Fruit fly (Drosophila melanogaster): ENCODE measurements around the gene CG12715.

The CG12715 gene

DNA sequence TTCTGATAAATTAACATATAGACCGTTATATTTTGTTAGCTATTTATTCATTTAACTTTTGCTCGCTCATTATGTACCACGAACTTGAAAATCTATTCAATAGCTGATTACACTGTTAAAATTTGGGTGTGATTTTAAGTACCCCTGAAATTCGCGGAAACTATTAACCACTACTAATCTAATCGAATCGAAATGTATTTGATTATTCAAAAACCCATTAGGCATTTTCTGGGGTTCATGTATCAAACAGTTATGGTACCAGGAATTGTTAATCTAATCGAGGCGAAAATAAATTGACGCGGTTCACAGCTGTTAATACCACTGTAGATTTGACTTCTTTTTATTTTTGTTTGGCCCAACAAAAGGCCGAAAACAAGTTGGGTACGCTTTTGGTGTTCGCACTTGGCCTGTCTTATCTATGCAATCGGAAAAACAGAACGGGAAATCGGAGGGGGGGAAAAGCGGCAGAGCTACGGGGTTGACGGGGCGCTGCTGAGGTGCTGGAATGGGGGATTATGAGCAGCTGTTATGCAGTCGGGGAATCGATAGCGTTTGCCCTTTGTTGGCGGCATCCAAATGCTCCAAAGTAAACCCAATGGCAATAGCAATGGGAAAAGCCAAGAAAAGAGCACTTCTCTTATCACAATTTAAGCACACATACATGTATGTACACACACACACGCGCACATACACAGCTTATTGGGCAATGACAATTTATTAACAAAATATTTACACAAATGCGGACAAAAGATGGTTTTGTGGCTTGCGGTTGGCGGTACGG, 33.1 kb upstream of the CG12715 start (continued):
- TF ChIP-seq hb (GFP tag; IDR thresholded peaks at IDR 0.05; ENCODE audit: partially characterized antibody): no peak
- TF ChIP-seq CG10209 (GFP tag; optimal IDR thresholded peaks at IDR 0.05): peak; percentile 12

dm6 chrX:13087333-13087828, 32.3 kb upstream of the CG12715 start:
- TF ChIP-seq zfh1 (GFP tag; IDR thresholded peaks at IDR 0.05): no peak
- TF ChIP-seq Six4 (GFP tag; optimal IDR thresholded peaks at IDR 0.05): no peak
- TF ChIP-seq CG4360 (GFP tag; IDR thresholded peaks at IDR 0.05): peak; percentile 67
- no peak for TF ChIP-seq disco-r (GFP tag; optimal IDR thresholded peaks at IDR 0.05)
- TF ChIP-seq CG17186 (GFP tag; optimal IDR thresholded peaks at IDR 0.05): no peak
- no peak for TF ChIP-seq Blimp-1 (GFP tag; optimal IDR thresholded peaks at IDR 0.05)
- TF ChIP-seq slp2 (GFP tag; optimal IDR thresholded peaks at IDR 0.05): no peak
- TF ChIP-seq CG7839 (tag; optimal IDR thresholded peaks at IDR 0.05): no peak
- TF ChIP-seq tap (tag; optimal IDR thresholded peaks at IDR 0.05): no peak
- no peak for TF ChIP-seq pnt (GFP tag; optimal IDR thresholded peaks at IDR 0.05)
- no peak for TF ChIP-seq CG13894 (tag; optimal IDR thresholded peaks at IDR 0.05)
- 0 out of 2 replicates have a peak, but pooled peaks have one; percentile 31 for TF ChIP-seq rib (GFP tag; IDR thresholded peaks at IDR 0.05)
- TF ChIP-seq Pdp1 (GFP tag; optimal IDR thresholded peaks at IDR 0.05): no peak
- no peak for TF ChIP-seq tll (GFP tag; optimal IDR thresholded peaks at IDR 0.05)
- no peak for TF ChIP-seq CG7928 (GFP tag; optimal IDR thresholded peaks at IDR 0.05)
- TF ChIP-seq fu2 (GFP tag; optimal IDR thresholded peaks at IDR 0.05): no peak
- no peak for TF ChIP-seq lilli (GFP tag; optimal IDR thresholded peaks at IDR 0.05)
- TF ChIP-seq fd64A (GFP tag; optimal IDR thresholded peaks at IDR 0.05): no peak
- no peak for TF ChIP-seq stc (GFP tag; IDR thresholded peaks at IDR 0.05)
- no peak for TF ChIP-seq MESR4 (GFP tag; optimal IDR thresholded peaks at IDR 0.05)
- TF ChIP-seq psq (GFP tag; optimal IDR thresholded peaks at IDR 0.05): peak; percentile 68
- TF ChIP-seq hth (optimal IDR thresholded peaks at IDR 0.05): no peak
- TF ChIP-seq Dip2 (GFP tag; IDR thresholded peaks at IDR 0.05): no peak
- TF ChIP-seq sug (tag; optimal IDR thresholded peaks at IDR 0.05): peak; percentile 13
- no peak for TF ChIP-seq wdn (GFP tag; IDR thresholded peaks at IDR 0.05)
- no peak for TF ChIP-seq CG14667 (GFP tag; IDR thresholded peaks at IDR 0.05)
- peak; percentile 48 for TF ChIP-seq CG4707 (GFP tag; optimal IDR thresholded peaks at IDR 0.05)
- TF ChIP-seq Xrp1 (GFP tag; IDR thresholded peaks at IDR 0.05): no peak
- TF ChIP-seq CG32772 (GFP tag; IDR thresholded peaks at IDR 0.05): no peak
- TF ChIP-seq D19B (GFP tag; optimal IDR thresholded peaks at IDR 0.05): no peak
- no peak for TF ChIP-seq toy (GFP tag; IDR thresholded peaks at IDR 0.05)
- no peak for TF ChIP-seq slou (GFP tag; optimal IDR thresholded peaks at IDR 0.05)
- TF ChIP-seq CG1529 (GFP tag; optimal IDR thresholded peaks at IDR 0.05): no peak
- no peak for TF ChIP-seq prd (optimal IDR thresholded peaks at IDR 0.05)
- TF ChIP-seq prd (GFP tag; IDR thresholded peaks at IDR 0.05): no peak
- no peak for TF ChIP-seq CG9797 (GFP tag; optimal IDR thresholded peaks at IDR 0.05)
- no peak for TF ChIP-seq Doc3 (GFP tag; IDR thresholded peaks at IDR 0.05; ENCODE audit: partially characterized antibody)
- no peak for TF ChIP-seq CG31224 (GFP tag; IDR thresholded peaks at IDR 0.05)
- TF ChIP-seq Meics (GFP tag; optimal IDR thresholded peaks at IDR 0.05): no peak
- no peak for TF ChIP-seq C15 (GFP tag; IDR thresholded peaks at IDR 0.05)
- no peak for TF ChIP-seq CG31388 (GFP tag; optimal IDR thresholded peaks at IDR 0.05)
- TF ChIP-seq GATAe (GFP tag; conservative IDR thresholded peaks at IDR 0.05): no peak
- no peak for TF ChIP-seq CG9437 (GFP tag; optimal IDR thresholded peaks at IDR 0.05)
- TF ChIP-seq sqz (GFP tag; optimal IDR thresholded peaks at IDR 0.05): peak; percentile 93
- TF ChIP-seq Bgb (GFP tag; IDR thresholded peaks at IDR 0.05; ENCODE audit: partially characterized antibody): peak; percentile 20; the same call in 1 of the 2 replicates
- no peak for TF ChIP-seq CG2129 (GFP tag; IDR thresholded peaks at IDR 0.05; ENCODE audit: partially characterized antibody)
